Worm (Caenorhabditis elegans) whole organism, midembryonic: Measurements from ENCODE around the gene smvt-1.

Experiments
- T22C8.4 ChIP-seq: fragments of 200-800 bp; sonication (Bioruptor generic); IDR thresholded peaks from 2 replicates; pipeline ENCODE4 v1.3.6; 2022; ENCODE audit warnings: missing genetic modification characterization, missing compliant biosample characterization
- cog-1 ChIP-seq: sonication (generic microtip); optimal IDR thresholded peaks from 2 replicates; lab custom pipeline; 2016; ENCODE audit warnings: missing genetic modification characterization, missing compliant biosample characterization
- flt-1 ChIP-seq: fragments of 200-800 bp; sonication (Bioruptor generic); IDR thresholded peaks from 2 replicates; pipeline ENCODE4 v1.3.6; 2022; ENCODE audit warnings: missing genetic modification characterization, missing compliant biosample characterization
- klf-2 ChIP-seq: fragments of 200-800 bp; sonication (Bioruptor generic); conservative IDR thresholded peaks from 2 replicates; pipeline ENCODE4 v1.3.6; 2022; ENCODE audit warnings: missing genetic modification reagents, missing genetic modification characterization, missing compliant biosample characterization
- med-1 ChIP-seq: sonication (generic microtip); optimal IDR thresholded peaks from 2 replicates; lab custom pipeline; 2017; ENCODE audit warnings: missing genetic modification characterization, mild to moderate bottlenecking, missing compliant biosample characterization, antibody characterized with exemption, missing genetic modification reagents; ENCODE audit not compliant: insufficient read depth
- ref-1 ChIP-seq: fragments of 200-800 bp; sonication (Bioruptor generic); conservative IDR thresholded peaks from 2 replicates; pipeline ENCODE4 v1.3.6; 2022; ENCODE audit warnings: missing genetic modification reagents, missing genetic modification characterization, missing compliant biosample characterization
- tab-1 ChIP-seq: fragments of 200-800 bp; sonication (Bioruptor generic); IDR thresholded peaks from 2 replicates; pipeline ENCODE4 v1.3.6; 2022; ENCODE audit warnings: missing genetic modification characterization, missing compliant biosample characterization
- ztf-23 ChIP-seq: fragments of 200-800 bp; sonication (Bioruptor generic); IDR thresholded peaks from 2 replicates; pipeline ENCODE4 v1.3.6; 2022; ENCODE audit warnings: missing genetic modification reagents, missing genetic modification characterization, missing compliant biosample characterization
- ztf-29 ChIP-seq: fragments of 200-800 bp; sonication (Bioruptor generic); IDR thresholded peaks from 2 replicates; pipeline ENCODE4 v1.3.6; 2022; ENCODE audit warnings: missing genetic modification reagents, missing genetic modification characterization, missing compliant biosample characterization

Gene smvt-1

ce11 chrX:2526078-2526477, 22.7 kb downstream of the smvt-1 start:
- TF ChIP-seq klf-2 (GFP tag; lab: Robert Waterston, UW) (no peak), tab-1 (GFP tag; lab: Robert Waterston, UW) (no peak), cog-1 (tag; lab: Kevin White, UChicago) (no peak), ref-1 (GFP tag; lab: Robert Waterston, UW) (no peak), ztf-23 (GFP tag; lab: Robert Waterston, UW) (no peak), T22C8.4 (no peak), med-1 (GFP tag; lab: Kevin White, UChicago) (no peak)

- no peak for TF ChIP-seq klf-2 (GFP tag; lab: Robert Waterston, UW)
- TF ChIP-seq ztf-29 (GFP tag; lab: Robert Waterston, UW): no peak
- no peak for TF ChIP-seq flt-1 (GFP tag; lab: Robert Waterston, UW)
- TF ChIP-seq tab-1 (GFP tag; lab: Robert Waterston, UW): no peak
- no peak for TF ChIP-seq ztf-23 (GFP tag; lab: Robert Waterston, UW)
- no peak for TF ChIP-seq cog-1 (tag; lab: Kevin White, UChicago)
- TF ChIP-seq T22C8.4: no peak
- no peak for TF ChIP-seq med-1 (GFP tag; lab: Kevin White, UChicago)
- TF ChIP-seq ref-1 (GFP tag; lab: Robert Waterston, UW): no peak
These were observed 26.1 kb downstream of the smvt-1 start for ce11 chrX:2522658-2523057.

- TF ChIP-seq med-1 (GFP tag; lab: Kevin White, UChicago) (no peak), cog-1 (tag; lab: Kevin White, UChicago) (no peak), tab-1 (GFP tag; lab: Robert Waterston, UW) (no peak), flt-1 (GFP tag; lab: Robert Waterston, UW) (no peak)
These were observed 28.3 kb downstream of the smvt-1 start for ce11 chrX:2520461-2520860.

ce11 chrX:2516949-2517696, 31.7 kb downstream of the smvt-1 start:
- TF ChIP-seq T22C8.4 (no peak), ref-1 (GFP tag; lab: Robert Waterston, UW) (no peak), klf-2 (GFP tag; lab: Robert Waterston, UW) (no peak), med-1 (GFP tag; lab: Kevin White, UChicago) (no peak), tab-1 (GFP tag; lab: Robert Waterston, UW) (no peak), ztf-29 (GFP tag; lab: Robert Waterston, UW) (no peak), flt-1 (GFP tag; lab: Robert Waterston, UW) (no peak), cog-1 (tag; lab: Kevin White, UChicago) (no peak), ztf-23 (GFP tag; lab: Robert Waterston, UW) (no peak)

- TF ChIP-seq ztf-23 (GFP tag; lab: Robert Waterston, UW) (no peak), T22C8.4 (no peak), ref-1 (GFP tag; lab: Robert Waterston, UW) (no peak), cog-1 (tag; lab: Kevin White, UChicago) (no peak), med-1 (GFP tag; lab: Kevin White, UChicago) (no peak)
These were observed 33.6 kb downstream of the smvt-1 start, which contains the start of gene syg-1 for ce11 chrX:2515224-2515623. syg-1 (minus strand) TSS chrX:2515324.

ce11 chrX:2513667-2514198, 35.1 kb downstream of the smvt-1 start:
- no peak for TF ChIP-seq med-1 (GFP tag; lab: Kevin White, UChicago)
- TF ChIP-seq tab-1 (GFP tag; lab: Robert Waterston, UW): no peak
- peak; percentile 22 for TF ChIP-seq cog-1 (tag; lab: Kevin White, UChicago)

- TF ChIP-seq ztf-29 (GFP tag; lab: Robert Waterston, UW) (no peak), cog-1 (tag; lab: Kevin White, UChicago) (no peak), ref-1 (GFP tag; lab: Robert Waterston, UW) (no peak), T22C8.4 (no peak), ztf-23 (GFP tag; lab: Robert Waterston, UW) (no peak), med-1 (GFP tag; lab: Kevin White, UChicago) (no peak), flt-1 (GFP tag; lab: Robert Waterston, UW) (no peak), klf-2 (GFP tag; lab: Robert Waterston, UW) (no peak), tab-1 (GFP tag; lab: Robert Waterston, UW) (no peak)
These were observed 40.3 kb downstream of the smvt-1 start, which contains the start of gene K02E10.7 for ce11 chrX:2508449-2508848. K02E10.7 (minus strand) TSS chrX:2508549.

- TF ChIP-seq med-1 (GFP tag; lab: Kevin White, UChicago): no peak
- TF ChIP-seq ztf-23 (GFP tag; lab: Robert Waterston, UW): no peak
- no peak for TF ChIP-seq ztf-29 (GFP tag; lab: Robert Waterston, UW)
- TF ChIP-seq klf-2 (GFP tag; lab: Robert Waterston, UW): no peak
- TF ChIP-seq ref-1 (GFP tag; lab: Robert Waterston, UW): no peak
- TF ChIP-seq tab-1 (GFP tag; lab: Robert Waterston, UW): no peak
- TF ChIP-seq cog-1 (tag; lab: Kevin White, UChicago): no peak
- TF ChIP-seq flt-1 (GFP tag; lab: Robert Waterston, UW): no peak
- TF ChIP-seq T22C8.4: no peak
These were observed 42.0 kb downstream of the smvt-1 start for ce11 chrX:2506738-2507137.

ce11 chrX:2497816-2498215, 51.0 kb downstream of the smvt-1 start:
- TF ChIP-seq klf-2 (GFP tag; lab: Robert Waterston, UW) (no peak), med-1 (GFP tag; lab: Kevin White, UChicago) (no peak), cog-1 (tag; lab: Kevin White, UChicago) (no peak), ztf-23 (GFP tag; lab: Robert Waterston, UW) (no peak), ztf-29 (GFP tag; lab: Robert Waterston, UW) (0 out of 2 replicates have a peak, but pooled peaks have one; percentile 23), ref-1 (GFP tag; lab: Robert Waterston, UW) (no peak), flt-1 (GFP tag; lab: Robert Waterston, UW) (no peak)
